Worm (Caenorhabditis elegans) whole organism, dauer: Measurements from ENCODE around the gene gyf-1.

Experiments used
- unc-62 ChIP-seq: sonication (generic microtip); optimal IDR thresholded peaks from 2 replicates; lab custom pipeline; 2017; ENCODE audit warnings: missing biosample characterization, missing genetic modification reagents, missing genetic modification characterization

The gyf-1 gene

DNA sequence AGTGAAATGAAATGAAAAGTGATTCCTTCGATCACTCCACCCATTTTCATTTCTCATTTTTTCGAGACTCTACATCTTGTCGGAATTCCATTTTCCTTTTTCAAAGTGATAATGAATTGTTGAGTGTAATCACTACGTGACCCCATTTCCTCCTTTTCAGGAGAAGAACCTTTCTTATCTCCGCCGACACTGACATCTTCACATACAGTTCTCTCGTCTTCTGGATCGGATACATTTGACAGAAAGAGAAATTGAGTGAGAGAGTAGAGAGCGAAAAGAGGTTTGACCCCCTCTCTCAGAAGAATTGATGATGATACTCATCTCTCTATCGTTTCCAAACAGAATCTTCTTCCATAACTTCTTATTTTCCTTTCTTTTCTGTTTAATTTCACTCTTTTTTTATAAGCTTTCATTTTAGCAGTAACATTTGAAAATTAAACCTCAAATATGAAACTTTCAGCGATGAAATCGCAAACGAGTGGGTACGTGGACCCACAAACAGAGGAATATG, 29.9 kb downstream of the gyf-1 start, which contains the start of gene dpy-2:
Gene dpy-2, plus strand, starts transcription at position 461 of the 511 bp plus-strand sequence.
- no peak for TF ChIP-seq unc-62 (GFP tag; lab: Kevin White, UChicago)

DNA sequence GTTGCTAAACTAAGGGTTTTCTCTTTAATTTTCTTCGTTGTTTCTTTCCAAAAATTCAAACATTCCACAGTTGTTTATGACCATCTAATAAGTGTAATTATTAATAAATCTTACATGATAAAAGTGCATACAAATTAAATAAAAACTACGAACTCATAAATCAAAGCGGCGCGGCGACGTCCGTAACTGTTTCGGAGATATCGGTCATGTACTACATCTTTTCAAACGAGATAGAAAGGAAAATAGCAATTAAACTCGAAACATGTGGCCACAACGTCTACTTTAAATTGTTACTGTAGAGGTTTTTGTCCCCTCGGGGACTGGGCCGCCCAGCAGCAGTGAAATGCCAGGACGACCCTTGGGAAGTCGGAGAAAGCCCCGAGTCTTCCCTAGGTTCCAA, 31.8 kb downstream of the gyf-1 start:
- TF ChIP-seq unc-62 (GFP tag; lab: Kevin White, UChicago): no peak

DNA sequence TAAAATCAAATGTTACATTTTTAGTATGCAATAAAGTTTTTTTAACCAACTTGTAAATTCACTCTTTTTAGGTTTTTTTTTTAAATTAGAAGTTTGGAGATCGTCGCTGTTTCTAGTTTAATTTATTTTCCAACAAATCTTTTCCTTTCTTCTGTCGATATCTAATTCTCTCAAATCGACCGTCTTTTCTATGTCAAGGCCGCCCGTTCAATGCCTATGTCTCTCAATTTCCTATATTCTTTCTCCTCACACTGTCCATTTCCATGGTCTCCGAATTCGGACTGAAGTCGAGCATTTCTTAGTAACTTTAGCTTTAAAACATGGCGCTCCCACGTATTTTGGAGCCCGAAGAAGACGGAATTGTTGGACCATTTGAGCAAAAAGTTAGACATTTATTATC, 32.6 kb downstream of the gyf-1 start, which contains the start of the genes T14B4.5 and T14B4.20:
Gene T14B4.5, plus strand, starts transcription at position 226 of the 400 bp plus-strand sequence.
Gene T14B4.20, plus strand, starts transcription at position 264 of the 400 bp plus-strand sequence.
- no peak for TF ChIP-seq unc-62 (GFP tag; lab: Kevin White, UChicago)

DNA sequence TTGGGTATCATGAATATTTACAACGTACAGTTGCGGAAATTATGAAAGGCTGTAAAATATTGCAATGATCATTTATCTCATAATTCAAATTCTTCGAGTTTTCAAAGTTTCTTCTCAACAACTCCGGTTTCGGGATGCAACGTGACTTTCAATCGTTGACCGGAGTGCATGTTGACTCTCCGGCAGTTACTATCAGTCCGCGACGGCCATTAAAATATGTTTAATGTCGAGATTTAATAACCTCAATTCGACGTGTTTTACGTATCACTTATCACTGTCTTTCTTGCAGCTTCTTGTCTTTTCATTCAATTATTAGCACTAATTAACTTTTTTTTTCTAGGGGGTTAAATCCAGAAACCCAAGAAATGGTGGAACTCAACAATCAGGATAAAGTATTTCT, 34.2 kb downstream of the gyf-1 start, which contains the start of gene tsp-10:
Gene tsp-10, plus strand, starts transcription at position 366 of the 400 bp plus-strand sequence.
- TF ChIP-seq unc-62 (GFP tag; lab: Kevin White, UChicago): no peak

ce11 chrII:6721581-6721980, 37.5 kb downstream of the gyf-1 start:
- no peak for TF ChIP-seq unc-62 (GFP tag; lab: Kevin White, UChicago)

- TF ChIP-seq unc-62 (GFP tag; lab: Kevin White, UChicago): no peak
Measured at ce11 chrII:6726814-6727213, 42.8 kb downstream of the gyf-1 start.

DNA sequence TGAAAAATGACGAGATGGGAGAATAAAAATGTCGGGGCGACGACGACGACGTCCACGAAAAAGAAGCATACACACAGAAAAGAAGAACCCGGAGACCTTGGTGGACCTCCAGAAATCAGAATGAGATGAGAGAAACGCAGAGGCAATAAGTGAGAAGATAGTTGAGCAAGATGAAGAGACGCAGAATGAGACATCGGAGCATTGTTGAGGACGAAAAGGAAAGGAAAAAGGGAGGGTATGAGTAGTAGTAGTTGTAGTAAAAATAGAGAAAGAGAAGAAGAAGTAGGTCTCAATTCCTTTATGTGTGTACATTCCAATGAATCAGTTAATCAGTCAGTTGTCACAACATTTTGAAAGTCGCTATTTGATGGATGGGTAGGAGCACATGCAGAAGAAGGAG, 45.3 kb downstream of the gyf-1 start, which contains the start of gene T14B4.8:
Gene T14B4.8, minus strand, starts transcription at position 60 of the 400 bp plus-strand sequence.
- no peak for TF ChIP-seq unc-62 (GFP tag; lab: Kevin White, UChicago)

DNA sequence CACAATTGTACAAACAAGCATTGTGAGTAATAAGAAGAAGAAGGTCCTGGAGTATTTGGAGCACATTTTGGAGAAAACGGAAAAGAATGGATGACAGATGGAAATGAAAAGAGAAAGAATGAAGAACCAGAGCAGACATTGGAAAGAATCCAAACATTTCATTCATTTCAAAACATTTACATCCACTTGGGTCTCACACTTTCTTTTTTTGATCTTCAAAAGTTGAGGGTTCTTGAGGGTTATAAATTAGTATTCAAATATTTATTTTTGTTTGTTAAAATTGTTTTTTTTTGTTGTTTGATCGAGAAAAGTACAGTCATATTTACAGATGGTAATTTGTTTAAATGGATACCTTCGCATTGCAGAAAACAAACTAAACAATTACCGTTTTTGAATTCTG, 49.7 kb downstream of the gyf-1 start, which contains the start of gene T14B4.9:
Gene T14B4.9, minus strand, starts transcription at position 101 of the 400 bp plus-strand sequence.
- no peak for TF ChIP-seq unc-62 (GFP tag; lab: Kevin White, UChicago)

DNA sequence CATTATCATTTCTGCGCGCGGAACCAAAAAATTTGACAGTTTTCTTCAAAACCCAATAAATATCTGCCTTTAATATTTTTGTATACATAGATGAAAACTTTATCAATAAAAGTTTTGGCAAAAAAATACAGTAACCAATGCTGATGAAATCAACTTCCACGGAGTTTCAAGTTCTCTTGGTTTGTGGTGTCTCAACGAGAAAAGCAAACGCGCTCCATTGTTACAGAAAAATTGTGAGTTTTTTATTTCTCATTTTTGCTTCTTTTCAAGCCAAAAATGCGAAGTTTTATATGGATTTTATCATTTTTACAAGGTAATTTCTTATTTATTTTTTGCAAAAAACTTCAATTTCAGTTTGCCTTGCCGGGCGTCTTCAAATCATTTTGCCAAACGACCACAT, 50.6 kb downstream of the gyf-1 start, which contains the start of gene T14B4.3:
Gene T14B4.3, plus strand, starts transcription at position 264 of the 400 bp plus-strand sequence.
- TF ChIP-seq unc-62 (GFP tag; lab: Kevin White, UChicago): no peak

ce11 chrII:6736066-6736465, 52.0 kb downstream of the gyf-1 start, which contains the start of gene mrps-18.C:
Gene mrps-18.C, plus strand, starts transcription at chrII:6736203.
- no peak for TF ChIP-seq unc-62 (GFP tag; lab: Kevin White, UChicago)

DNA sequence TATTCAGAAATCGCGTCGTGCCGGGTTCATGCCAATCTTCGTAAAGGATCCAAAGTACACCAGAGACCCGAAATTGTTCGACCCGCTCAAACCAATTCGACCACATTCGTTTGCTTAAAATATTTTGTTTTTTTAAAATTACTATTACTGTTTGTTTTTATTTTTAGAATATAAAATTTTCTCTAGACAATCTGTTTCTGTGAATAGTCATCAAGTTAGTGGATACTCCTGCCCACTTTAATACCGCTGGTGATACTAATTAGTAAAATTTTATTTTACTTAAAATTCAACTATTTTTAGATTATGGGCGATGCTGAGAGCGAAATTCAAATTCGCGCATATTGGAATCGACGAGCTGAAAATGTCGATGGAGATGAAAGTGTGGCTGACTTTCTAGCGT, 52.6 kb downstream of the gyf-1 start, which contains the start of gene T14B4.1:
Gene T14B4.1, plus strand, starts transcription at position 301 of the 400 bp plus-strand sequence.
- TF ChIP-seq unc-62 (GFP tag; lab: Kevin White, UChicago): no peak

DNA sequence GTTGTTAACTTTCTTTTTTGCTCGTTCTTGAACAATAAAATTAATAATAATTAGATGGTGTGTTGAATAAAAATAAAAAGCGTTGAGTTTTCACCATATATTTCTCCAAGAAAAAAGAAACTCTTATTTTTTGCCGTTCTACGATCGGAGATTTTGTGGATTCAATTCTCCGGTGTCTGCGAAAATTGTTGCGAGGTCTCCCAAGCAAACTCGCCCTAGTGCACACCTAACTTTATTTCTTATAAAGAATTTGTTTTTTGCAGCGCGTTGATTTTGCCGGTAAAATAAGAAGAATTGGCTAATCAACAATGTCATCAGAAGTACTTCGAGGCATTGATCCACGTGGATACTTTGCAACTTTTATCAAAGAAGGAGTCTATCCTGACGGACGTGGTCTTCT, 57.4 kb downstream of the gyf-1 start, which contains the start of gene exos-8:
Gene exos-8, plus strand, starts transcription at position 264 of the 400 bp plus-strand sequence.
- TF ChIP-seq unc-62 (GFP tag; lab: Kevin White, UChicago): no peak
